Worm (Caenorhabditis elegans) whole organism, L1 larva: ENCODE measurements around the gene cdk-11.2.

ENCODE experiments used
- alr-1 ChIP-seq: fragments of 200-800 bp; sonication (Bioruptor generic); optimal IDR thresholded peaks from 2 replicates; lab custom pipeline; 2018; ENCODE audit warnings: borderline replicate concordance, mild to moderate bottlenecking, missing genetic modification characterization, missing compliant biosample characterization
- aly-2 ChIP-seq: fragments of 150-350 bp; optimal IDR thresholded peaks from 2 replicates; lab custom pipeline; 2014; ENCODE audit warnings: missing biosample characterization, missing genetic modification characterization
- dpl-1 ChIP-seq, 3 experiments: fragments of 150-350 bp in 2 of 3; sonication (generic microtip) in 1 of 3; optimal IDR thresholded peaks; 2 replicates each; lab custom pipeline; 2014 to 2017; ENCODE audit warnings: missing biosample characterization in 3 of 3, missing genetic modification characterization in 3 of 3, missing genetic modification reagents in 3 of 3
- egl-13 ChIP-seq: sonication (generic microtip); optimal IDR thresholded peaks from 2 replicates; lab custom pipeline; 2016; ENCODE audit warnings: missing genotype, missing genetic modification reagents, missing genetic modification characterization, missing compliant biosample characterization
- fos-1 ChIP-seq: fragments of 150-350 bp; optimal IDR thresholded peaks from 2 replicates; lab custom pipeline; 2014; ENCODE audit warnings: missing biosample characterization, missing genetic modification characterization
- hpl-2 ChIP-seq: fragments of 150-350 bp; optimal IDR thresholded peaks from 2 replicates; lab custom pipeline; 2014; ENCODE audit warnings: missing biosample characterization, missing genetic modification reagents, missing genetic modification characterization
- mdl-1 ChIP-seq, 2 experiments: fragments of 150-350 bp; optimal IDR thresholded peaks; 2 replicates each; lab custom pipeline; 2014 to 2017; ENCODE audit warnings: missing biosample characterization in 2 of 2, missing genetic modification characterization in 2 of 2, inconsistent platforms in 1 of 2
- nhr-12 ChIP-seq: sonication (generic microtip); optimal IDR thresholded peaks from 2 replicates; lab custom pipeline; 2017; ENCODE audit warnings: missing biosample characterization, missing genetic modification characterization
- nhr-47 ChIP-seq: sonication (generic microtip); optimal IDR thresholded peaks from 2 replicates; lab custom pipeline; 2016; ENCODE audit warnings: mild to moderate bottlenecking, missing genetic modification characterization, moderate library complexity, missing compliant biosample characterization
- sptf-1 ChIP-seq: fragments of 150-350 bp; optimal IDR thresholded peaks from 2 replicates; lab custom pipeline; 2014; ENCODE audit warnings: missing biosample characterization, missing genetic modification characterization
- sup-37 ChIP-seq: fragments of 200-800 bp; sonication (Bioruptor generic); optimal IDR thresholded peaks from 2 replicates; lab custom pipeline; 2018; ENCODE audit warnings: mild to moderate bottlenecking, missing genetic modification characterization, missing compliant biosample characterization
- unc-130 ChIP-seq: fragments of 150-350 bp; optimal IDR thresholded peaks from 2 replicates; lab custom pipeline; 2017; ENCODE audit warnings: missing biosample characterization, missing genetic modification characterization, inconsistent platforms

- no peak for TF ChIP-seq sptf-1 (tag; lab: Kevin White, UChicago)
- TF ChIP-seq aly-2 (tag; lab: Kevin White, UChicago), result no peak
- TF ChIP-seq mdl-1 (tag; optimal IDR thresholded peaks at IDR 0.05; lab: Kevin White, UChicago), result no peak
- TF ChIP-seq unc-130 (tag; lab: Kevin White, UChicago), result no peak
- no peak for TF ChIP-seq sup-37 (GFP tag; lab: Kevin White, UChicago)
- TF ChIP-seq nhr-12 (tag; lab: Kevin White, UChicago), result no peak
- TF ChIP-seq hpl-2 (GFP tag; lab: Kevin White, UChicago), result no peak
- no peak for TF ChIP-seq egl-13 (tag; lab: Kevin White, UChicago)
- TF ChIP-seq dpl-1 (GFP tag; optimal IDR thresholded peaks at IDR 0.05; lab: Kevin White, UChicago), result no peak
- no peak for TF ChIP-seq nhr-47
- TF ChIP-seq fos-1, result no peak
- TF ChIP-seq alr-1 (tag; lab: Kevin White, UChicago), result no peak
Observed at ce11 chrX:10422714-10423113, 3.1 kb upstream of the cdk-11.2 start.
